Worm (Caenorhabditis elegans) whole organism, early embryonic: Measurements from ENCODE around the gene C16C10.9.

Experiments
- B0310.2 ChIP-seq: sonication (generic microtip); optimal IDR thresholded peaks from 2 replicates; lab custom pipeline; 2016; ENCODE audit warnings: mild to moderate bottlenecking, missing genetic modification characterization, missing compliant biosample characterization
- F13C5.2 ChIP-seq: sonication (generic microtip); optimal IDR thresholded peaks from 2 replicates; lab custom pipeline; 2017; ENCODE audit warnings: mild to moderate bottlenecking, missing genetic modification characterization, inconsistent platforms, missing compliant biosample characterization
- aly-1 ChIP-seq: sonication (generic microtip); optimal IDR thresholded peaks from 2 replicates; lab custom pipeline; 2016; ENCODE audit warnings: missing genetic modification characterization, missing compliant biosample characterization
- ama-1 ChIP-seq: fragments of 150-350 bp; optimal IDR thresholded peaks from 2 replicates; lab custom pipeline; 2014
- ceh-13 ChIP-seq: fragments of 200-800 bp; sonication (Bioruptor generic); optimal IDR thresholded peaks from 2 replicates; lab custom pipeline; 2018; ENCODE audit warnings: mild to moderate bottlenecking, missing genetic modification characterization, missing compliant biosample characterization
- ceh-36 ChIP-seq: sonication (generic microtip); optimal IDR thresholded peaks from 2 replicates; lab custom pipeline; 2016; ENCODE audit warnings: missing genetic modification characterization, inconsistent platforms, missing compliant biosample characterization
- ets-7 ChIP-seq: sonication (generic microtip); optimal IDR thresholded peaks from 2 replicates; lab custom pipeline; 2016; ENCODE audit warnings: missing genotype, missing genetic modification characterization, missing compliant biosample characterization
- flt-1 ChIP-seq: fragments of 200-800 bp; sonication (Bioruptor generic); IDR thresholded peaks from 2 replicates; pipeline ENCODE4 v1.3.6; 2022; ENCODE audit warnings: missing genetic modification characterization, missing compliant biosample characterization
- hmbx-1 ChIP-seq: sonication (generic microtip); optimal IDR thresholded peaks from 2 replicates; lab custom pipeline; 2016; ENCODE audit warnings: mild to moderate bottlenecking, missing genetic modification characterization, missing compliant biosample characterization
- hmg-4 ChIP-seq: fragments of 200-800 bp; sonication (Bioruptor generic); optimal IDR thresholded peaks from 2 replicates; lab custom pipeline; 2018; ENCODE audit warnings: mild to moderate bottlenecking, missing genetic modification characterization, missing compliant biosample characterization
- hnd-1 ChIP-seq: sonication (generic microtip); optimal IDR thresholded peaks from 2 replicates; lab custom pipeline; 2016; ENCODE audit warnings: missing genetic modification characterization, missing compliant biosample characterization
- pes-1 ChIP-seq: fragments of 200-800 bp; sonication (Bioruptor generic); IDR thresholded peaks from 2 replicates; pipeline ENCODE4 v1.3.6; 2022; ENCODE audit warnings: missing genetic modification reagents, missing genetic modification characterization, missing compliant biosample characterization
- scrt-1 ChIP-seq: fragments of 200-800 bp; sonication (Bioruptor generic); IDR thresholded peaks from 2 replicates; pipeline ENCODE4 v1.3.6; 2022; ENCODE audit warnings: missing genetic modification characterization, missing compliant biosample characterization
- sea-1 ChIP-seq: fragments of 200-800 bp; sonication (Bioruptor generic); conservative IDR thresholded peaks from 2 replicates; pipeline ENCODE4 v1.3.6; 2022; ENCODE audit warnings: missing genetic modification characterization, missing compliant biosample characterization
- tbx-11 ChIP-seq: fragments of 200-800 bp; sonication (Bioruptor generic); IDR thresholded peaks from 2 replicates; pipeline ENCODE4 v1.3.6; 2022; ENCODE audit warnings: missing genetic modification characterization, missing compliant biosample characterization
- tbx-37 ChIP-seq: fragments of 200-800 bp; sonication (Bioruptor generic); conservative IDR thresholded peaks from 2 replicates; pipeline ENCODE4 v1.3.6; 2022; ENCODE audit warnings: missing genetic modification reagents, missing genetic modification characterization, missing compliant biosample characterization
- tra-4 ChIP-seq: sonication (generic microtip); optimal IDR thresholded peaks from 2 replicates; lab custom pipeline; 2017; ENCODE audit warnings: missing genetic modification characterization, missing compliant biosample characterization

The C16C10.9 gene

ce11 chrIII:4166745-4167144, 9.5 kb upstream of the C16C10.9 start, which contains the start of gene rnf-5:
Gene rnf-5 (minus strand): TSS chrIII:4166845.
- TF ChIP-seq hnd-1 (tag; lab: Kevin White, UChicago) (no peak), tra-4 (tag; lab: Kevin White, UChicago) (no peak), ceh-13 (GFP tag; lab: Kevin White, UChicago) (no peak)

DNA sequence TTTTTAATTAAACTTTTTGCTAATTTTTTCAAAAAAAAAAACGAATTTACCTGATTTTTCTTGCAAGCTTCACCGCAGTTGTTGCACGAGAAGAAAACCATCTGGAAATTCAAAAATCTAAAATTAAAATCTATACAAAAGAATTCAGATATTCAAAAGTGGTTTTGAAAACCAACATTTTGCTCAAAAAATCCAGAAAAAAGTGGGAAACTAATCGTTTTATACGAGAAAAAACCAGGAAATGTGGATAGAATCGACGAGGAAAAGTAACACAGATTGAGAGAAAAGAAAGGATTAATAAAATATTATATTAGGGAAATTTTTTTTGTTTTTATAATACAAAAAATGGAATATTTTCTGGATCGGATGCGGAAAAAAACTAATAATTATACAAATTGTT, 6.9 kb upstream of the C16C10.9 start, which contains the start of gene C16C10.8:
C16C10.8 (minus strand) TSS at position 101 of the 400 bp plus-strand sequence.
- no peak for TF ChIP-seq ama-1
- TF ChIP-seq hmbx-1, result no peak
- no peak for TF ChIP-seq tra-4 (tag; lab: Kevin White, UChicago)
- TF ChIP-seq F13C5.2 (tag; lab: Kevin White, UChicago), result no peak
- no peak for TF ChIP-seq flt-1 (GFP tag; lab: Robert Waterston, UW)
- TF ChIP-seq hnd-1 (tag; lab: Kevin White, UChicago), result no peak
- no peak for TF ChIP-seq ceh-36 (tag; lab: Kevin White, UChicago)
- TF ChIP-seq pes-1 (GFP tag; lab: Robert Waterston, UW), result no peak
- no peak for TF ChIP-seq sea-1 (GFP tag; lab: Robert Waterston, UW)
- no peak for TF ChIP-seq aly-1 (tag; lab: Kevin White, UChicago)
- TF ChIP-seq tbx-37, result no peak
- no peak for TF ChIP-seq tbx-11 (GFP tag; lab: Robert Waterston, UW)
- no peak for TF ChIP-seq hmg-4 (GFP tag; lab: Kevin White, UChicago)
- no peak for TF ChIP-seq scrt-1 (GFP tag; lab: Robert Waterston, UW)
- TF ChIP-seq ceh-13 (GFP tag; lab: Kevin White, UChicago), result no peak

DNA sequence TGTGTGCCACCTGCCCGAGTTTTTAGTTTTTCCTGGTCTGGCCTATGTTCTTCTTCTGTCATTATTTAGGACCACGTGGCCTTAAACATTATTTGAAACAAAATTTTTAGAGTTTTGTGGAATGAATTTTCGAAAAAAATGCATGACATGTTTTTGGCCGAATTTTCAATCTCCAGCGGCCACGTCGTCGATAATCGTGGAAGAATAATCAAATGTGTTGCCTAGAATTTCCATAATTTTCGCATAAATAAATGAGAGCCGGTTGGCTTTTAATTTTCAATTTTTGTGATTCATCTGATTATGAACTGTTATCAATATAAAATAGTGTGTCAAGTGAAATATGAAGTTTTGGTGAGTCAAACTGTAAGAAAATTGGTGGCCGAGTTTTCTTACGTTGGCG, 3.7 kb upstream of the C16C10.9 start, which contains the start of gene C01G12.16:
C01G12.16 (plus strand) TSS at position 301 of the 400 bp plus-strand sequence.
- TF ChIP-seq ceh-36 (tag; lab: Kevin White, UChicago) (no peak), aly-1 (tag; lab: Kevin White, UChicago) (no peak)

DNA sequence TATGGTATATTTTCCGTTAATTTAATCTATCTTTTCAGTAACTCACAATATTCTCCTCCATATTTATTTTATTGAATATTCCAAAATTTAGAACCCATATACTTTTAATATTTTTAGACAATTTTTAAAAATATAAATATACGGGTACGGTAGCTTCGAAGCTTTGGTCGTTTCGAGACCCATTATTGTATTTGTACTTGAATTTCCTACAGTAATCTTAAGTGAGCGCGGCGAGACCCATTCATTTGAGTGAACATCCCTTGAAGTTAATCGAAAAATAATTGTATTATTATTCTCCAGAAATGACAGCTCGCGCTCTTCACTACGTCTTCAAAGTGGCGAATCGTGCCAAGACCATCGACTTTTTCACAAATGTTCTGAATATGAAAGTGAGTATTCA, 3.9 kb downstream of the C16C10.9 start, which contains the start of gene glod-4:
glod-4 (plus strand) TSS at position 301 of the 400 bp plus-strand sequence.
- TF ChIP-seq tra-4 (tag; lab: Kevin White, UChicago) (no peak), tbx-11 (GFP tag; lab: Robert Waterston, UW) (no peak), hmg-4 (GFP tag; lab: Kevin White, UChicago) (no peak), B0310.2 (tag; lab: Kevin White, UChicago) (no peak), sea-1 (GFP tag; lab: Robert Waterston, UW) (no peak), pes-1 (GFP tag; lab: Robert Waterston, UW) (no peak), hnd-1 (tag; lab: Kevin White, UChicago) (no peak), ets-7 (tag; lab: Kevin White, UChicago) (no peak), F13C5.2 (tag; lab: Kevin White, UChicago) (no peak), scrt-1 (GFP tag; lab: Robert Waterston, UW) (no peak), ceh-13 (GFP tag; lab: Kevin White, UChicago) (no peak), ama-1 (no peak)

DNA sequence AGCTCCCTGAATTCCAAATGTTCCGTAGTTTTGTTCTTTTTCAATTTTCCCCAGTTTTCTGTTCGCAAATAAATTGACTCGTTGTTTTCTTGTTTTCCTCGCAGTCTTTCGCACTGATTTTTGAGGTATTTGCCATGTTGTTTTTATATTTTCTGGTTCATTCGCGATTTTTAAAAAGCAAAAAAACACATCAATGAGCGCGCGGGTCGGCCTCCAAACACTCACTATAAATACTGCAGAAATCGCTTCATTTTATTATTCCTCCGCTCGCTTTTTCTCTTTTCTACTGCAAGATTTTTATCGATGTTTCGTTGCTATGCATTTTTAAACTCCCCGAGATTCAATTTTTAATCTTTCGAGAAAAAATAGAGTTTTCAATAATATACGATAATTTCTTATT, 4.4 kb downstream of the C16C10.9 start:
- TF ChIP-seq hnd-1 (tag; lab: Kevin White, UChicago) (no peak), aly-1 (tag; lab: Kevin White, UChicago) (no peak), hmbx-1 (no peak), ceh-13 (GFP tag; lab: Kevin White, UChicago) (no peak), tra-4 (tag; lab: Kevin White, UChicago) (no peak), tbx-11 (GFP tag; lab: Robert Waterston, UW) (no peak), flt-1 (GFP tag; lab: Robert Waterston, UW) (no peak)

ce11 chrIII:4152309-4152708, 4.9 kb downstream of the C16C10.9 start:
- TF ChIP-seq scrt-1 (GFP tag; lab: Robert Waterston, UW) (no peak), pes-1 (GFP tag; lab: Robert Waterston, UW) (no peak), tra-4 (tag; lab: Kevin White, UChicago) (no peak), flt-1 (GFP tag; lab: Robert Waterston, UW) (no peak), hmg-4 (GFP tag; lab: Kevin White, UChicago) (no peak)

- TF ChIP-seq hmbx-1 (no peak), pes-1 (GFP tag; lab: Robert Waterston, UW) (no peak), ets-7 (tag; lab: Kevin White, UChicago) (no peak), hmg-4 (GFP tag; lab: Kevin White, UChicago) (no peak), hnd-1 (tag; lab: Kevin White, UChicago) (no peak), flt-1 (GFP tag; lab: Robert Waterston, UW) (no peak)
These were observed 5.6 kb downstream of the C16C10.9 start, which contains the start of the genes wht-3 and har-1 for ce11 chrIII:4151548-4152104. Gene wht-3 (minus strand): TSS chrIII:4151598. Gene har-1 (plus strand): TSS chrIII:4152054.

DNA sequence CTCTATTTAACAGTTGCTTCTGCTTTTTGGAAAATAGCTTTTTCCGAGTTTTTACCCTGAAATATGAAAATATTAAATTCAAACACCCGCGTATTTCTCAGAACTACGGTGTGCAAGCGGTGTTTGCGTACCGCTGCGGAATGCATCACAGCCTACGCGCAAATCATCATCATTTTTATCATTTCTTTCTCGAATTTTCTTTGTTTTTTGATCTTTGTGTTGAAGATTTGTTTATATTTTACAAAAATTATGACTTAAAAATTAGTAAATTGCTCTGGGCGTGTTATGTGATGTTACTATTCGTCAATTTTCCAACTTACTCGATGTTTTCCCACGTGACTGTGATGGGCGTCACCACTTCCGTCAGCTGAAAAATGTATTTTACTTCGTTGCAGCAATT, 6.3 kb downstream of the C16C10.9 start:
- TF ChIP-seq F13C5.2 (tag; lab: Kevin White, UChicago) (peak; percentile 64), aly-1 (tag; lab: Kevin White, UChicago) (no peak), scrt-1 (GFP tag; lab: Robert Waterston, UW) (no peak)
